Fruit fly (Drosophila melanogaster) whole organism, embryonic: ENCODE data around the gene Trs20.
A peak's percentile ranks its signal among the peaks of the same experiment; 100 is the strongest.

Source experiments
- Ada2b ChIP-seq: fragments of 200-800 bp; sonication (Bioruptor generic); IDR thresholded peaks from 2 replicates; pipeline ENCODE4 v1.3.6; 2022; ENCODE audit warnings: missing biosample characterization, missing genetic modification characterization
- CG10321 ChIP-seq: fragments of 200-800 bp; sonication (Bioruptor generic); IDR thresholded peaks from 2 replicates; pipeline ENCODE4 v1.3.6; 2022; ENCODE audit warnings: missing biosample characterization, missing genetic modification characterization
- CG10959 ChIP-seq: fragments of 200-800 bp; sonication (Bioruptor generic); IDR thresholded peaks from 2 replicates; pipeline ENCODE4 v1.3.6; 2022; ENCODE audit warnings: missing biosample characterization, missing genetic modification characterization
- CG11723 ChIP-seq: fragments of 200-800 bp; sonication (Bioruptor generic); optimal IDR thresholded peaks from 2 replicates; lab custom pipeline; 2017; ENCODE audit warnings: missing biosample characterization, mild to moderate bottlenecking, missing genetic modification characterization
- CG12104 ChIP-seq: fragments of 200-800 bp; sonication (Bioruptor generic); optimal IDR thresholded peaks from 3 replicates; lab custom pipeline; 2016; ENCODE audit warnings: missing biosample characterization, missing genetic modification characterization
- CG12236 ChIP-seq: fragments of 200-800 bp; sonication (Bioruptor generic); optimal IDR thresholded peaks from 2 replicates; lab custom pipeline; 2016; ENCODE audit warnings: missing biosample characterization, missing genetic modification characterization
- CG16813 ChIP-seq: fragments of 200-800 bp; sonication (Bioruptor generic); IDR thresholded peaks from 3 replicates; pipeline ENCODE4 v1.3.6; 2022; ENCODE audit warnings: missing biosample characterization, missing genetic modification characterization; ENCODE audit not compliant: partially characterized antibody
- CG17568 ChIP-seq: fragments of 200-800 bp; sonication (Bioruptor generic); optimal IDR thresholded peaks from 2 replicates; lab custom pipeline; 2018; ENCODE audit warnings: missing biosample characterization, mild to moderate bottlenecking, missing genetic modification characterization, moderate library complexity
- CG18262 ChIP-seq: fragments of 200-800 bp; optimal IDR thresholded peaks from 3 replicates; lab custom pipeline; 2019; ENCODE audit warnings: missing biosample characterization, mild to moderate bottlenecking, missing genetic modification characterization, moderate library complexity
- CG18599 ChIP-seq: fragments of 200-800 bp; sonication (Bioruptor generic); optimal IDR thresholded peaks from 3 replicates; lab custom pipeline; 2017; ENCODE audit warnings: missing biosample characterization, missing genetic modification characterization, mild to moderate bottlenecking, moderate library complexity, missing genetic modification reagents
- CG18619 ChIP-seq: fragments of 200-800 bp; sonication (Bioruptor generic); optimal IDR thresholded peaks from 3 replicates; lab custom pipeline; 2017; ENCODE audit warnings: missing biosample characterization, mild to moderate bottlenecking, missing genetic modification characterization
- CG2129 ChIP-seq: fragments of 200-800 bp; sonication (Bioruptor generic); IDR thresholded peaks from 2 replicates; pipeline ENCODE4 v1.3.6; 2022; ENCODE audit warnings: missing biosample characterization, missing genetic modification characterization; ENCODE audit not compliant: partially characterized antibody
- CG30020 ChIP-seq: fragments of 200-800 bp; optimal IDR thresholded peaks from 2 replicates; lab custom pipeline; 2019; ENCODE audit warnings: missing biosample characterization, mild to moderate bottlenecking, missing genetic modification characterization, moderate library complexity
- CG31441 ChIP-seq: fragments of 200-800 bp; sonication (Bioruptor generic); IDR thresholded peaks from 2 replicates; pipeline ENCODE4 v1.3.6; 2022; ENCODE audit warnings: missing biosample characterization, missing genetic modification characterization
- CG3163 ChIP-seq: fragments of 200-800 bp; sonication (Bioruptor generic); optimal IDR thresholded peaks from 3 replicates; lab custom pipeline; 2016; ENCODE audit warnings: missing biosample characterization, missing genetic modification characterization
- CG3847 ChIP-seq: fragments of 200-800 bp; sonication (Bioruptor generic); IDR thresholded peaks from 2 replicates; pipeline ENCODE4 v1.3.6; 2022; ENCODE audit warnings: missing biosample characterization, missing genetic modification characterization
- CG4617 ChIP-seq: fragments of 200-800 bp; sonication (Bioruptor generic); optimal IDR thresholded peaks from 3 replicates; lab custom pipeline; 2016; ENCODE audit warnings: missing biosample characterization, missing genetic modification characterization, borderline replicate concordance
- CG6654 ChIP-seq: fragments of 200-800 bp; sonication (Bioruptor generic); optimal IDR thresholded peaks from 2 replicates; lab custom pipeline; 2017; ENCODE audit warnings: missing biosample characterization, mild to moderate bottlenecking, missing genetic modification characterization
- CG9932 ChIP-seq: fragments of 200-800 bp; sonication (Bioruptor generic); IDR thresholded peaks from 2 replicates; pipeline ENCODE4 v1.3.6; 2022; ENCODE audit warnings: missing biosample characterization, missing genetic modification characterization
- CrebB ChIP-seq: fragments of 200-800 bp; sonication (Bioruptor generic); optimal IDR thresholded peaks from 3 replicates; lab custom pipeline; 2018; ENCODE audit warnings: missing biosample characterization, mild to moderate bottlenecking, missing genetic modification characterization
- D19B ChIP-seq: fragments of 200-800 bp; sonication (Bioruptor generic); optimal IDR thresholded peaks from 2 replicates; lab custom pipeline; 2017; ENCODE audit warnings: missing biosample characterization, mild to moderate bottlenecking, missing genetic modification characterization
- Dbx ChIP-seq: fragments of 200-800 bp; sonication (Bioruptor generic); IDR thresholded peaks from 3 replicates; pipeline ENCODE4 v1.3.6; 2022; ENCODE audit warnings: missing biosample characterization, missing genetic modification characterization
- Drgx ChIP-seq: fragments of 200-800 bp; sonication (Bioruptor generic); IDR thresholded peaks from 2 replicates; pipeline ENCODE4 v1.3.6; 2022; ENCODE audit warnings: missing biosample characterization, missing genetic modification characterization
- HLH4C ChIP-seq: fragments of 200-800 bp; sonication (Bioruptor generic); IDR thresholded peaks from 3 replicates; pipeline ENCODE4 v1.3.6; 2022; ENCODE audit warnings: missing biosample characterization, missing genetic modification characterization; ENCODE audit not compliant: partially characterized antibody
- Hr3 ChIP-seq: fragments of 200-800 bp; sonication (Bioruptor generic); optimal IDR thresholded peaks from 3 replicates; lab custom pipeline; 2016; ENCODE audit warnings: missing biosample characterization, missing genetic modification characterization
- Hsf ChIP-seq: fragments of 200-800 bp; sonication (Bioruptor generic); optimal IDR thresholded peaks from 3 replicates; lab custom pipeline; 2016; ENCODE audit warnings: missing biosample characterization, missing genetic modification characterization
- NFAT ChIP-seq: fragments of 200-800 bp; sonication (Bioruptor generic); IDR thresholded peaks from 2 replicates; pipeline ENCODE4 v1.3.6; 2022; ENCODE audit warnings: missing biosample characterization, missing genetic modification characterization
- NK7.1 ChIP-seq: fragments of 200-800 bp; sonication (Bioruptor generic); optimal IDR thresholded peaks from 3 replicates; lab custom pipeline; 2016; ENCODE audit warnings: missing biosample characterization, missing genetic modification characterization
- NfI ChIP-seq: fragments of 200-800 bp; sonication (Bioruptor generic); optimal IDR thresholded peaks from 3 replicates; lab custom pipeline; 2018; ENCODE audit warnings: missing biosample characterization, mild to moderate bottlenecking, missing genetic modification characterization, moderate library complexity
- Opbp ChIP-seq: fragments of 200-800 bp; sonication (Bioruptor generic); IDR thresholded peaks from 3 replicates; pipeline ENCODE4 v1.3.6; 2022; ENCODE audit warnings: missing biosample characterization, missing genetic modification characterization; ENCODE audit not compliant: partially characterized antibody
- Rfx ChIP-seq: fragments of 200-800 bp; sonication (Bioruptor generic); IDR thresholded peaks from 2 replicates; pipeline ENCODE4 v1.3.6; 2022; ENCODE audit warnings: missing biosample characterization, missing genetic modification characterization
- Rx ChIP-seq: fragments of 200-800 bp; sonication (Bioruptor generic); IDR thresholded peaks from 2 replicates; pipeline ENCODE4 v1.3.6; 2022; ENCODE audit warnings: missing biosample characterization, missing genetic modification characterization
- Sry-β ChIP-seq: fragments of 200-800 bp; sonication (Bioruptor generic); optimal IDR thresholded peaks from 2 replicates; lab custom pipeline; 2018; ENCODE audit warnings: missing biosample characterization, mild to moderate bottlenecking, missing genetic modification characterization, moderate library complexity
- crol ChIP-seq: fragments of 200-800 bp; sonication (Bioruptor generic); IDR thresholded peaks from 2 replicates; pipeline ENCODE4 v1.3.6; 2022; ENCODE audit warnings: missing biosample characterization, missing genetic modification characterization
- dan ChIP-seq: fragments of 200-800 bp; sonication (Bioruptor generic); IDR thresholded peaks from 2 replicates; pipeline ENCODE4 v1.3.6; 2022; ENCODE audit warnings: missing biosample characterization, missing genetic modification characterization
- dpn ChIP-seq, 2 experiments: fragments of 200-800 bp; sonication (Bioruptor generic); optimal IDR thresholded peaks; 3 replicates each; lab custom pipeline; 2016; ENCODE audit warnings: missing biosample characterization in 2 of 2, missing genetic modification characterization in 2 of 2
- fd102C ChIP-seq: fragments of 200-800 bp; sonication (Bioruptor generic); optimal IDR thresholded peaks from 2 replicates; lab custom pipeline; 2018; ENCODE audit warnings: missing biosample characterization, mild to moderate bottlenecking, missing genetic modification characterization, moderate library complexity
- gsb-n ChIP-seq: fragments of 200-800 bp; sonication (Bioruptor generic); optimal IDR thresholded peaks from 3 replicates; lab custom pipeline; 2018; ENCODE audit warnings: missing biosample characterization, mild to moderate bottlenecking, missing genetic modification characterization
- klu ChIP-seq: fragments of 200-800 bp; sonication (Bioruptor generic); IDR thresholded peaks from 2 replicates; pipeline ENCODE4 v1.3.6; 2022; ENCODE audit warnings: missing biosample characterization, missing genetic modification characterization
- kni ChIP-seq: fragments of 200-800 bp; sonication (Bioruptor generic); optimal IDR thresholded peaks from 3 replicates; lab custom pipeline; 2017; ENCODE audit warnings: mild to moderate bottlenecking, missing biosample characterization, missing genetic modification reagents, missing genetic modification characterization
- knrl ChIP-seq: fragments of 200-800 bp; sonication (Bioruptor generic); IDR thresholded peaks from 3 replicates; pipeline ENCODE4 v1.3.6; 2022; ENCODE audit warnings: missing biosample characterization, missing genetic modification characterization; ENCODE audit not compliant: partially characterized antibody
- pfk ChIP-seq: fragments of 200-800 bp; sonication (Bioruptor generic); optimal IDR thresholded peaks from 2 replicates; lab custom pipeline; 2018; ENCODE audit warnings: missing biosample characterization, mild to moderate bottlenecking, missing genetic modification characterization, moderate library complexity
- pum ChIP-seq: fragments of 200-800 bp; sonication (Bioruptor generic); optimal IDR thresholded peaks from 2 replicates; lab custom pipeline; 2016; ENCODE audit warnings: missing biosample characterization, missing genetic modification characterization
- ranshi ChIP-seq: fragments of 200-800 bp; sonication (Bioruptor generic); IDR thresholded peaks from 2 replicates; pipeline ENCODE4 v1.3.6; 2022; ENCODE audit warnings: missing biosample characterization, missing genetic modification characterization
- seq ChIP-seq: fragments of 200-800 bp; sonication (Bioruptor generic); IDR thresholded peaks from 2 replicates; pipeline ENCODE4 v1.3.6; 2022; ENCODE audit warnings: missing biosample characterization, missing genetic modification characterization
- stc ChIP-seq: fragments of 200-800 bp; sonication (Bioruptor generic); IDR thresholded peaks from 2 replicates; pipeline ENCODE4 v1.3.6; 2022; ENCODE audit warnings: missing biosample characterization, missing genetic modification characterization
- stwl ChIP-seq: fragments of 200-800 bp; sonication (Bioruptor generic); optimal IDR thresholded peaks from 3 replicates; lab custom pipeline; 2018; ENCODE audit warnings: missing biosample characterization, mild to moderate bottlenecking, missing genetic modification characterization, moderate library complexity
- sug ChIP-seq: fragments of 200-800 bp; optimal IDR thresholded peaks from 2 replicates; lab custom pipeline; 2019; ENCODE audit warnings: missing biosample characterization, mild to moderate bottlenecking, missing genetic modification characterization, moderate library complexity
- yki ChIP-seq: fragments of >200 bp; optimal IDR thresholded peaks from 3 replicates; lab custom pipeline; 2018
- zen2 ChIP-seq: fragments of 200-800 bp; sonication (Bioruptor generic); IDR thresholded peaks from 3 replicates; pipeline ENCODE4 v1.3.6; 2022; ENCODE audit warnings: missing biosample characterization, missing genetic modification characterization; ENCODE audit not compliant: partially characterized antibody

The Trs20 gene

dm6 chr3L:16128481-16128972 lies 2.9 kb downstream of the Trs20 start, which contains the start of gene Pgm1 (continued):
- TF ChIP-seq CrebB (tag; lab: Kevin White, UChicago) = peak; percentile 89
- peak; percentile 90 for TF ChIP-seq CG18599 (GFP tag; lab: Kevin White, UChicago)
- no peak for TF ChIP-seq CG30020 (tag; lab: Kevin White, UChicago)
- TF ChIP-seq dpn (GFP tag; optimal IDR thresholded peaks at IDR 0.05; lab: Kevin White, UChicago) = peak; percentile 89 to 90
- peak; percentile 85 for TF ChIP-seq Rfx
- TF ChIP-seq CG12236 = peak; percentile 81
- peak; percentile 60 for TF ChIP-seq CG3847 (GFP tag; lab: Robert Waterston, UW)
- peak; percentile 68 for TF ChIP-seq Ada2b (GFP tag; lab: Robert Waterston, UW)
- TF ChIP-seq stc (GFP tag; lab: Robert Waterston, UW) = peak; percentile 72
- peak; percentile 65 for TF ChIP-seq CG31441 (GFP tag; lab: Robert Waterston, UW)
- peak; percentile 82 for TF ChIP-seq CG3163
- TF ChIP-seq knrl = no peak
- peak; percentile 52 for TF ChIP-seq Dbx (GFP tag; lab: Robert Waterston, UW)
- peak; percentile 50 for TF ChIP-seq CG6654
- TF ChIP-seq CG10959 = peak; percentile 69
- no peak for TF ChIP-seq NfI
- TF ChIP-seq klu (GFP tag; lab: Robert Waterston, UW) = 0 out of 2 replicates have a peak, but pooled peaks have one; percentile 28
- peak; percentile 74 for TF ChIP-seq D19B
- no peak for TF ChIP-seq yki (lab: Kevin White, UChicago)
- TF ChIP-seq Sry-β = no peak
- TF ChIP-seq gsb-n = no peak
- 0 out of 3 replicates have a peak, but pooled peaks have one; percentile 6 for TF ChIP-seq HLH4C (GFP tag; lab: Robert Waterston, UW)
- no peak for TF ChIP-seq kni (GFP tag; lab: Kevin White, UChicago)
- TF ChIP-seq CG17568 (GFP tag; lab: Kevin White, UChicago) = no peak
- no peak for TF ChIP-seq zen2 (GFP tag; lab: Robert Waterston, UW)
- TF ChIP-seq Drgx (GFP tag; lab: Robert Waterston, UW) = peak; percentile 82
- 0 out of 2 replicates have a peak, but pooled peaks have one; percentile 46 for TF ChIP-seq dan
- TF ChIP-seq CG11723 (GFP tag; lab: Kevin White, UChicago) = peak; percentile 76
- TF ChIP-seq CG18262 (tag; lab: Kevin White, UChicago) = peak; percentile 76
- TF ChIP-seq NK7.1 (GFP tag; lab: Kevin White, UChicago) = peak; percentile 90
- TF ChIP-seq CG4617 = peak; percentile 84
- no peak for TF ChIP-seq crol (GFP tag; lab: Robert Waterston, UW)
- peak; percentile 70 for TF ChIP-seq seq (GFP tag; lab: Robert Waterston, UW)
- TF ChIP-seq pfk (GFP tag; lab: Kevin White, UChicago) = no peak
- peak; percentile 86 for TF ChIP-seq pum (GFP tag; lab: Kevin White, UChicago)
- peak; percentile 15 for TF ChIP-seq stwl (tag; lab: Kevin White, UChicago)
- TF ChIP-seq Hsf (GFP tag; lab: Kevin White, UChicago) = peak; percentile 90
- TF ChIP-seq CG2129 (GFP tag; lab: Robert Waterston, UW) = no peak
- TF ChIP-seq CG18619 (GFP tag; lab: Kevin White, UChicago) = peak; percentile 81
- peak; percentile 80 for TF ChIP-seq Hr3 (GFP tag; lab: Kevin White, UChicago)
- TF ChIP-seq NFAT (GFP tag; lab: Robert Waterston, UW) = peak; percentile 76
- no peak; the same call in 1 of the 2 replicates for TF ChIP-seq CG9932
- peak; percentile 72 for TF ChIP-seq Rx (GFP tag; lab: Robert Waterston, UW)
- TF ChIP-seq Opbp = no peak
- TF ChIP-seq fd102C (GFP tag; lab: Kevin White, UChicago) = peak; percentile 38
- peak; percentile 22 for TF ChIP-seq CG12104 (GFP tag; lab: Kevin White, UChicago)
- no peak for TF ChIP-seq CG16813
- peak; percentile 90 for TF ChIP-seq sug (tag; lab: Kevin White, UChicago)
- TF ChIP-seq ranshi (GFP tag; lab: Robert Waterston, UW) = peak; percentile 66; the same call in 1 of the 2 replicates
- TF ChIP-seq CG10321 (GFP tag; lab: Robert Waterston, UW) = no peak
